Fruit fly (Drosophila melanogaster): ENCODE data around the gene Pgls.

Pgls gene

dm6 chrX:10845256-10845655, 2.0 kb upstream of the Pgls start:
- TF ChIP-seq EcR (GFP tag; optimal IDR thresholded peaks at IDR 0.05) (no peak), pan (optimal IDR thresholded peaks at IDR 0.05) (no peak), CG8478 (optimal IDR thresholded peaks at IDR 0.05) (no peak), psq (optimal IDR thresholded peaks at IDR 0.05) (no peak), usp (GFP tag; optimal IDR thresholded peaks at IDR 0.05) (no peak), Dll (optimal IDR thresholded peaks at IDR 0.05) (no peak)

DNA sequence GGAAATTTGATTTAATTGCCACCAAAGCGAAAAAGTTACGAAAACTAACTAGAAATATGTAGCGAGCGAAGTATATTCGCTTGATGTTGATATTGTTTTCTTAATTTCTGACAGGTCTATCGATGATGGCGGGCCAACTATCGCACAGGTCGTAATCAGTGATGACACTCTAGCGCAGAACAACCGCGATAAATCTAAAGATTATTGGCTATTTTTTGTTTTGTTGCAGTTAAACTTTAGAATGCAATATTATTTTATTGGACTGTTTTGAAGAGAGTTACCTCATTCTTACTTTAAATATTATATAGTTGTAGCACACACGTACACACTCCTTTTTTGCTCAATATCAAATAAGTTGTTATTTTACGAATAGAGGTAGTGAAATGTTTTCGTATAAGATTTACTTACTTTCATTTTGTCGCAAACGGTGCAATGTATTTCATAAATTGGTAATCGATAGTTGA, 234 bp upstream of the Pgls start, which contains the start of gene sbr:
sbr (minus strand) TSS at position 121 of the 464 bp plus-strand sequence.
- TF ChIP-seq Dll (optimal IDR thresholded peaks at IDR 0.05) (no peak), pan (optimal IDR thresholded peaks at IDR 0.05) (no peak), psq (optimal IDR thresholded peaks at IDR 0.05) (no peak), usp (GFP tag; optimal IDR thresholded peaks at IDR 0.05) (no peak), EcR (GFP tag; optimal IDR thresholded peaks at IDR 0.05) (no peak), CG8478 (optimal IDR thresholded peaks at IDR 0.05) (no peak)

DNA sequence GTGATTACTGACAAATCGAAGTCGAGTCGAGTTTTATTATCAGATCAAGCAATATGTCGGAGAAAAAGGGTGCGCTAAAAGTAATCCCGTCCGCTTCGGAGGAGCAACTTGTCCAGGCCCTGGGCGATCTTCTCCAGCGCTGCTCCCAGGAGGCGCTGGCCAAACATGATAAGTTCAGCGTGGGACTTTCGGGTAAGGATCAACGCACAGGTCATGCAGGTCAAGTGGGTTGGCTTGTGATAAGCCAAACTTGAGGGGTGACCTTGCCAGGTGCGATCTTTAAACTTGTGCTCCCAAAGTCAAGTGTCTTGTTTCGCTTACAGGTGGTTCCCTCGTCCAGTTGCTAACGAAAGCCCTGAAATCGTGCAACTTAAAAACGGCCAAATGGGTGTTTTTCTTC, 209 bp downstream of the Pgls start:
- TF ChIP-seq CG8478 (optimal IDR thresholded peaks at IDR 0.05) (no peak), Dll (optimal IDR thresholded peaks at IDR 0.05) (no peak), EcR (GFP tag; optimal IDR thresholded peaks at IDR 0.05) (no peak), psq (optimal IDR thresholded peaks at IDR 0.05) (no peak)

DNA sequence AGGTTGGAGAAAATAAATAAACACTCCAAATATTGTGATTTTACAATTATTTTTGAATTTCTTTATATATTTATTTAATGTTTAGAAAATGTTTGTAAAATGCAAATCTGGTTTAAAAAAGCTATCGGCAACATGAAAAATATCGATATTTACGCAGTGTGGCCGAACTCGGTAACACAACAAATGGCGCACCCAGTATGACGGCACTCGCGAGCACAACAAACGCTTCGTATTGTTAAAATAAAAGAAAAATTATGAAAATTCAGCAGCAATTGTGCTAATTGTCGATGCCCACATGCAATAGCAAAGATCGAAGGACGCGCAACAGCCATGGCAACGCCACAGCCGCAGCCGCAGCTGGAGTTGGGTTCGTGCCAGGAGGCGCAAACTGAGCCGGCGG, 1.3 kb downstream of the Pgls start, which contains the start of gene CG2202:
CG2202 (plus strand) TSS at position 193 of the 400 bp plus-strand sequence.
- no peak for TF ChIP-seq pan (optimal IDR thresholded peaks at IDR 0.05)
- TF ChIP-seq CG8478 (optimal IDR thresholded peaks at IDR 0.05): no peak
- no peak for TF ChIP-seq usp (GFP tag; optimal IDR thresholded peaks at IDR 0.05)
- TF ChIP-seq Dll (optimal IDR thresholded peaks at IDR 0.05): no peak
- TF ChIP-seq EcR (GFP tag; optimal IDR thresholded peaks at IDR 0.05): no peak
- TF ChIP-seq psq (optimal IDR thresholded peaks at IDR 0.05): no peak

dm6 chrX:10854686-10855085, 7.4 kb downstream of the Pgls start, which contains the start of gene feo:
TSS of gene feo (minus strand) at chrX:10854869.
- TF ChIP-seq pan (optimal IDR thresholded peaks at IDR 0.05): no peak
- TF ChIP-seq Dll (optimal IDR thresholded peaks at IDR 0.05): no peak
- no peak for TF ChIP-seq psq (optimal IDR thresholded peaks at IDR 0.05)
- TF ChIP-seq EcR (GFP tag; optimal IDR thresholded peaks at IDR 0.05): no peak
- no peak for TF ChIP-seq usp (GFP tag; optimal IDR thresholded peaks at IDR 0.05)
- no peak for TF ChIP-seq CG8478 (optimal IDR thresholded peaks at IDR 0.05)

dm6 chrX:10857376-10857775, 10.1 kb downstream of the Pgls start, which contains the start of the genes sofe and CG2186:
TSS of gene sofe (minus strand) at chrX:10857413.
TSS of gene CG2186 (plus strand) at chrX:10857655.
- TF ChIP-seq EcR (GFP tag; optimal IDR thresholded peaks at IDR 0.05): no peak
- TF ChIP-seq Dll (optimal IDR thresholded peaks at IDR 0.05): no peak
- no peak for TF ChIP-seq psq (optimal IDR thresholded peaks at IDR 0.05)
- TF ChIP-seq usp (GFP tag; optimal IDR thresholded peaks at IDR 0.05): no peak

DNA sequence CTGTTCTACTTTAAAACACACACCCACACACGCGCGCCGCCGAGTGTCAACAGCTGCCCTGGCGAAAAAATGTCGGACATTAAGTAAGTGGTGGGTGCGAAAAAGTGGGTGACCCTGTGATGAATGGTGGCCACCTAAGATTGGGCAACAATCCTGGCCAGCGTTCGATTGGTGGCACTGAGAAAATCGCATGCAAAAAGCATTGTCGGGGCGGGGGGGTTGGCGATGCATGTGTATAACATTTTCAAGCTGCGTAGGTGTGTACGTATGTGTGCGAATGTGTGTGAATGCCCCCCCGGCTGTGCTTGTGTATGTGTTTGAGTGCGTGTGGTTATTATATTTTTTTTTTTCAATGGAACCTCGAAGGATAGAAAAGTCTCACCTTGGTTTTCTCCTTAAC, 10.6 kb downstream of the Pgls start:
- peak; percentile 67 for TF ChIP-seq CG8478 (optimal IDR thresholded peaks at IDR 0.05)
- TF ChIP-seq psq (optimal IDR thresholded peaks at IDR 0.05): no peak

- no peak for TF ChIP-seq usp (GFP tag; optimal IDR thresholded peaks at IDR 0.05)
These were observed 18.5 kb downstream of the Pgls start for dm6 chrX:10865580-10866331.

DNA sequence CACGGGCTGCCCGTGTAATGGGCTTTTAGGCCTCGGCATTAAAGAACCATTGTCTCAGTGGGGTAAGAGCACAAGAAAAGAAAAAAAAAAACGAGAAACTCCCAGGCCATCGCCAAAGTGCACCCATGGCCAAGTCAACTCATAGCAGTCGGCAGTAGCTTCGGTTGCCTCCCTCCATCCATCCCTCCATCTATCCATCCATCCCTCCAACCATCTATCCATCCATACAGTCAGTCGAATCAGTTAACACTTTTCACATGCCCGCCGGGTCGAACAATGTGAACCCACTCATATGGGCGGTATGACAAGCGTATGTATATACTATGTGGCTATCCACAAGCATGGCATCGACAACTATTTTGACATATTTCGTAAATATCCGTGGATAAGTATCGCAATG, 20.5 kb downstream of the Pgls start:
- TF ChIP-seq Dll (optimal IDR thresholded peaks at IDR 0.05) (no peak), CG8478 (optimal IDR thresholded peaks at IDR 0.05) (no peak), pan (optimal IDR thresholded peaks at IDR 0.05) (no peak), psq (optimal IDR thresholded peaks at IDR 0.05) (no peak), EcR (GFP tag; optimal IDR thresholded peaks at IDR 0.05) (no peak), usp (GFP tag; optimal IDR thresholded peaks at IDR 0.05) (no peak)

DNA sequence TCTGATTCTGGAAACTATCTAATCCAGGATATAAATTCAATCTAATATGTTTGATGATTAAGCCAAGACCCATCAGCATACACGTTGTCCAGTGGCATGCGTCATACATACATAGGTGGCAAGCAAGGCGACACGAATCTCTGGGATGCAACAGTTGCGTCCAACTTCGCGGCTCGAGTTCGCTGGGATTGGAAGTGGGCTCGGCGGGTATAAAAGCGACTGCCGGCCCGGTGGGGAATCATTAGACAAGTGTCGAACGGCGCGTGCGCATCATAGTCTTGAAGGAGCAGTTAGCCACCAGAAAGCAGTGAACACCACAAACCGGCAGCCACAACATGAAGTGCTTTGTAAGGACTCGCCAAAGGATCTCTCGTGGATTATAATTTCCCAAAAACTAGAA, 21.8 kb downstream of the Pgls start, which contains the start of gene CG2157:
CG2157 (plus strand) TSS at position 240 of the 400 bp plus-strand sequence.
- TF ChIP-seq EcR (GFP tag; optimal IDR thresholded peaks at IDR 0.05): no peak
- no peak for TF ChIP-seq pan (optimal IDR thresholded peaks at IDR 0.05)
- TF ChIP-seq Dll (optimal IDR thresholded peaks at IDR 0.05): no peak

DNA sequence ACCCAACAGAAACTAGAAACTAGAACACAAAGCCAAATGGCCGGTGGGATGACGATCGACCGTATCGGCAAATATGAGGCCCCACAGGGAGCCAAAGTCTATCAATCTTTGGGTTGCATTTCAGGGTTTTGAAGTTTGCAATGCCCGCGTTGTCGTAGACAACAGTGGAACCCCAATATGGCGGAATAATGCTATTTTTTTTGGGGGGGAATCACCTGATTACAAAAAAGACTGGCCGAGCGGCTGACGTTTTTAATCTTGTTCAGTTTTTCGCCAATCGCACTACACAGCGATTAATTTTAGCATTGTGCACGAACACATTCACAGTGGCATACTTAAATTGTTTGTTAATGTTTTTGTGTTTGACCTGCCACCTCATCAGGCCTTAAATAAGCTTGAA, 29.2 kb downstream of the Pgls start:
- no peak for TF ChIP-seq psq (optimal IDR thresholded peaks at IDR 0.05)

DNA sequence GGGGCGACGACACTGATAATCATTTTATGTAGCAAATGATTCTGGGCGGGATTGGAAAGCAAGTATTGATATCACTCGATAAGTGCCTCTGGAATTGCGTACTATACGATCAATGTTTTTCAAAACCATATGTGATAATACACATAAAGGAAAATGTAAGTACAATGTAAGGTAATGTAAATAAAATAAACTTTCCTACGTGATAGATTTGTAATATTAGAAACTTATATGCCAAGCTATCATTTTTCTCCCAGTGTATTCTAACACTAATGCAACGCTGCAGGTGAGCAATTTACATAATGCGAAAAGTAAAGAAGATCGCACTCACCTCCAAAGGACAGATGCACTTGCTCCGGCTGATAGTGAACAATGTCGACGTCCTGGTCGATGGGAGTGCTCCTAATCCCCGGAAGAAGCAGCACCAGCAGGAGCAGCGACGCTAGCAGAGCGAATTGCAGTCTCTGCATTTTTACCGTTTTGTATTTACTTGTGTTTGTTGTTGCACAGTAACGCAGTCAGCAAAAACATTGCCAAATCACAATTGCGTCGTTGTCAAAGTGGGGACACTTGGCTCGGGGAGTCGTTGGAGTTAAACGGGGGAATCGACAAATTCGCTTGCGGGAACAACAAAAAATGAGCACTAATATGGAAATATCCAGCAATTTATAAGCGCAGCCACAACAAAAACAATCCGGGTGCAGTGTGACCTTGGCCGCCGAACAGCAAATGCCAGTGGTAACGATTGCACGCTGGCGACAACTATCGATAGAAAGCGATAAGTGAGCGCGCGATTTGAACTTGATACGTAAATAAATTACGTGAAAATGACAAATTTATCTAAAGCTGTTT, 30.1 kb downstream of the Pgls start, which contains the start of gene CG1637:
CG1637 (minus strand) TSS at position 807 of the 849 bp plus-strand sequence.
- TF ChIP-seq CG8478 (optimal IDR thresholded peaks at IDR 0.05) (no peak), Dll (optimal IDR thresholded peaks at IDR 0.05) (no peak), pan (optimal IDR thresholded peaks at IDR 0.05) (no peak), psq (optimal IDR thresholded peaks at IDR 0.05) (no peak), EcR (GFP tag; optimal IDR thresholded peaks at IDR 0.05) (no peak), usp (GFP tag; optimal IDR thresholded peaks at IDR 0.05) (no peak)
